Fruit fly (Drosophila melanogaster) whole organism, adult: ENCODE data around the gene CG9698.

ENCODE experiments used
- CG1620 ChIP-seq: fragments of 200-800 bp; sonication (Bioruptor generic); optimal IDR thresholded peaks from 2 replicates; lab custom pipeline; 2016; ENCODE audit warnings: missing biosample characterization, missing genetic modification characterization
- CG5204 ChIP-seq: fragments of 200-800 bp; sonication (Bioruptor generic); optimal IDR thresholded peaks from 2 replicates; lab custom pipeline; 2016; ENCODE audit warnings: missing biosample characterization, missing genetic modification characterization
- CG7101 ChIP-seq: fragments of 200-800 bp; sonication (Bioruptor generic); optimal IDR thresholded peaks from 2 replicates; lab custom pipeline; 2018; ENCODE audit warnings: missing biosample characterization, mild to moderate bottlenecking, missing genetic modification characterization, moderate library complexity
- Clk ChIP-seq: fragments of 200-800 bp; sonication (Bioruptor generic); optimal IDR thresholded peaks from 2 replicates; lab custom pipeline; 2017; ENCODE audit warnings: missing biosample characterization, missing genetic modification characterization
- Mnt ChIP-seq: fragments of 200-800 bp; sonication (Bioruptor generic); optimal IDR thresholded peaks from 2 replicates; lab custom pipeline; 2016; ENCODE audit warnings: missing biosample characterization, mild to moderate bottlenecking, missing genetic modification characterization
- bab1 ChIP-seq: fragments of 200-800 bp; sonication (Bioruptor generic); optimal IDR thresholded peaks from 3 replicates; lab custom pipeline; 2019; ENCODE audit warnings: missing biosample characterization, mild to moderate bottlenecking, missing genetic modification characterization, moderate library complexity
- cnc ChIP-seq, 2 experiments: fragments of >200 bp; optimal IDR thresholded peaks; 2 replicates each; lab custom pipeline; 2017
- kay ChIP-seq: fragments of 200-800 bp; sonication (Bioruptor generic); peaks from one replicate; lab custom pipeline; 2016; ENCODE audit warnings: missing biosample characterization, missing genetic modification characterization, borderline replicate concordance
- pad ChIP-seq: fragments of 200-800 bp; sonication (Bioruptor generic); optimal IDR thresholded peaks from 3 replicates; lab custom pipeline; 2017; ENCODE audit warnings: missing biosample characterization, missing genetic modification characterization, mild to moderate bottlenecking, moderate library complexity, missing genetic modification reagents
- tj ChIP-seq: fragments of 200-800 bp; sonication (Bioruptor generic); optimal IDR thresholded peaks from 3 replicates; lab custom pipeline; 2017; ENCODE audit warnings: missing biosample characterization, mild to moderate bottlenecking, missing genetic modification characterization, moderate library complexity

DNA sequence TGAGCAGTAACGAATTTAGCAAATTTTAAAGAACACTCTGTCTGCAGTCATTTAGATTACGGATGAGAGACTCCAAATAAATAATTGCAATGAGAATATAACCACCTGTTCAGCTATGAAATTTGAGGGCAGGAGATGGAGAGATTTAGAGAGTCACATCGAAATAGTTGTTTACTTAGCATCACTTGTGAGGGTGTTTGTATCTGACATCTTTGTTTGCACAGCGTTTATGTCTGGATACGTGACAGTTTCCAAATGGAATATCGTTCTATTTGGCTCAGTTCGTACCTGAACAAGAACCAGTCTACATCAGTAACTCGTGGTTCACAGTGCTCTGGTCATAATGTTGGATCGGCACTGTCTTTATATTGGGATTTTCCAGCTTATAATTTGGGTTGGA, 24.8 kb upstream of the CG9698 start, which contains the start of gene PH4alphaSG2:
- TF ChIP-seq Clk (GFP tag; lab: Kevin White, UChicago) (no peak), CG1620 (GFP tag; lab: Kevin White, UChicago) (no peak), cnc (optimal IDR thresholded peaks at IDR 0.05; lab: Kevin White, UChicago) (no peak), tj (GFP tag; lab: Kevin White, UChicago) (no peak), bab1 (no peak), CG7101 (tag; lab: Kevin White, UChicago) (no peak), Mnt (GFP tag; lab: Kevin White, UChicago) (no peak), kay (GFP tag; lab: Kevin White, UChicago) (no peak), pad (no peak), CG5204 (GFP tag; lab: Kevin White, UChicago) (no peak)
